Fruit fly (Drosophila melanogaster) whole organism, embryonic: ENCODE measurements around the gene Cp18.

ENCODE experiments used
- Atf3 ChIP-seq: fragments of 200-800 bp; sonication (Bioruptor generic); optimal IDR thresholded peaks from 3 replicates; lab custom pipeline; 2016; ENCODE audit warnings: missing biosample characterization, missing genetic modification characterization
- CG10147 ChIP-seq: fragments of 200-800 bp; sonication (Bioruptor generic); optimal IDR thresholded peaks from 2 replicates; lab custom pipeline; 2019; ENCODE audit warnings: missing biosample characterization, mild to moderate bottlenecking, missing genetic modification characterization, moderate library complexity
- CG10543 ChIP-seq: fragments of 200-800 bp; sonication (Bioruptor generic); optimal IDR thresholded peaks from 3 replicates; lab custom pipeline; 2017; ENCODE audit warnings: missing biosample characterization, mild to moderate bottlenecking, missing genetic modification characterization, moderate library complexity
- CG11398 ChIP-seq: fragments of 200-800 bp; sonication (Bioruptor generic); optimal IDR thresholded peaks from 2 replicates; lab custom pipeline; 2016; ENCODE audit warnings: missing biosample characterization, missing genetic modification characterization
- CG11723 ChIP-seq: fragments of 200-800 bp; sonication (Bioruptor generic); optimal IDR thresholded peaks from 2 replicates; lab custom pipeline; 2017; ENCODE audit warnings: missing biosample characterization, mild to moderate bottlenecking, missing genetic modification characterization
- CG12744 ChIP-seq: fragments of 200-800 bp; sonication (Bioruptor generic); optimal IDR thresholded peaks from 2 replicates; lab custom pipeline; 2016; ENCODE audit warnings: missing biosample characterization, missing genetic modification characterization
- CG13775 ChIP-seq: fragments of 200-800 bp; sonication (Bioruptor generic); optimal IDR thresholded peaks from 3 replicates; lab custom pipeline; 2017; ENCODE audit warnings: missing biosample characterization, mild to moderate bottlenecking, missing genetic modification characterization
- CG16813 ChIP-seq: fragments of 200-800 bp; sonication (Bioruptor generic); IDR thresholded peaks from 3 replicates; pipeline ENCODE4 v1.3.6; 2022; ENCODE audit warnings: missing biosample characterization, missing genetic modification characterization; ENCODE audit not compliant: partially characterized antibody
- CG3838 ChIP-seq: fragments of 200-800 bp; sonication (Bioruptor generic); optimal IDR thresholded peaks from 3 replicates; lab custom pipeline; 2016; ENCODE audit warnings: missing biosample characterization, missing genetic modification characterization
- CG3995 ChIP-seq: fragments of 200-800 bp; sonication (Bioruptor generic); optimal IDR thresholded peaks from 3 replicates; lab custom pipeline; 2016; ENCODE audit warnings: missing biosample characterization, missing genetic modification characterization
- CG43689 ChIP-seq: fragments of 200-800 bp; sonication (Bioruptor generic); IDR thresholded peaks from 2 replicates; pipeline ENCODE4 v1.3.6; 2022; ENCODE audit warnings: missing biosample characterization, missing genetic modification characterization
- CG6654 ChIP-seq: fragments of 200-800 bp; sonication (Bioruptor generic); optimal IDR thresholded peaks from 2 replicates; lab custom pipeline; 2017; ENCODE audit warnings: missing biosample characterization, mild to moderate bottlenecking, missing genetic modification characterization
- CG6683 ChIP-seq: fragments of 200-800 bp; sonication (Bioruptor generic); optimal IDR thresholded peaks from 2 replicates; lab custom pipeline; 2017; ENCODE audit warnings: missing biosample characterization, mild to moderate bottlenecking, missing genetic modification characterization, missing genetic modification reagents
- CG6689 ChIP-seq: fragments of 200-800 bp; sonication (Bioruptor generic); IDR thresholded peaks from 2 replicates; pipeline ENCODE4 v1.3.6; 2022; ENCODE audit warnings: missing biosample characterization, missing genetic modification characterization
- CG8359 ChIP-seq: fragments of 200-800 bp; sonication (Bioruptor generic); optimal IDR thresholded peaks from 2 replicates; lab custom pipeline; 2017; ENCODE audit warnings: missing biosample characterization, mild to moderate bottlenecking, missing genetic modification characterization, borderline replicate concordance
- CTCF ChIP-seq: fragments of 200-800 bp; sonication (Bioruptor generic); optimal IDR thresholded peaks from 2 replicates; lab custom pipeline; 2017; ENCODE audit warnings: missing biosample characterization, mild to moderate bottlenecking, missing genetic modification characterization, moderate library complexity
- CkIIα-i1 ChIP-seq: fragments of 200-800 bp; sonication (Bioruptor generic); IDR thresholded peaks from 2 replicates; pipeline ENCODE4 v1.3.6; 2022; ENCODE audit warnings: missing biosample characterization, missing genetic modification characterization
- Dll ChIP-seq: fragments of 200-800 bp; sonication (Bioruptor generic); IDR thresholded peaks from 4 replicates; pipeline ENCODE4 v1.3.6; 2022; ENCODE audit warnings: missing biosample characterization, missing genetic modification characterization; ENCODE audit not compliant: partially characterized antibody
- Fer2 ChIP-seq: fragments of 200-800 bp; sonication (Bioruptor generic); optimal IDR thresholded peaks from 2 replicates; lab custom pipeline; 2018; ENCODE audit warnings: missing biosample characterization, mild to moderate bottlenecking, missing genetic modification characterization, moderate library complexity
- Fer3 ChIP-seq: fragments of 200-800 bp; sonication (Bioruptor generic); optimal IDR thresholded peaks from 2 replicates; lab custom pipeline; 2018; ENCODE audit warnings: missing biosample characterization, mild to moderate bottlenecking, missing genetic modification characterization, moderate library complexity
- HHEX ChIP-seq: fragments of 200-800 bp; sonication (Bioruptor generic); optimal IDR thresholded peaks from 3 replicates; lab custom pipeline; 2017; ENCODE audit warnings: missing biosample characterization, mild to moderate bottlenecking, missing genetic modification characterization, missing genetic modification reagents
- Hmx ChIP-seq: fragments of 200-800 bp; sonication (Bioruptor generic); optimal IDR thresholded peaks from 2 replicates; lab custom pipeline; 2016; ENCODE audit warnings: missing biosample characterization, missing genetic modification characterization
- Meics ChIP-seq: fragments of 200-800 bp; sonication (Bioruptor generic); optimal IDR thresholded peaks from 2 replicates; lab custom pipeline; 2017; ENCODE audit warnings: missing biosample characterization, mild to moderate bottlenecking, missing genetic modification characterization
- NC2α ChIP-seq: fragments of 200-800 bp; sonication (Bioruptor generic); optimal IDR thresholded peaks from 2 replicates; lab custom pipeline; 2016; ENCODE audit warnings: missing biosample characterization, missing genetic modification characterization
- Nf-YC ChIP-seq: fragments of 200-800 bp; optimal IDR thresholded peaks from 3 replicates; lab custom pipeline; 2019; ENCODE audit warnings: missing biosample characterization, mild to moderate bottlenecking, missing genetic modification characterization, moderate library complexity
- Vsx1 ChIP-seq: fragments of 200-800 bp; sonication (Bioruptor generic); optimal IDR thresholded peaks from 2 replicates; lab custom pipeline; 2017; ENCODE audit warnings: missing biosample characterization, mild to moderate bottlenecking, missing genetic modification characterization, missing genetic modification reagents
- YL-1 ChIP-seq: fragments of 200-800 bp; sonication (Bioruptor generic); optimal IDR thresholded peaks from 3 replicates; lab custom pipeline; 2017; ENCODE audit warnings: missing biosample characterization, mild to moderate bottlenecking, missing genetic modification characterization
- cato ChIP-seq: fragments of 200-800 bp; sonication (Bioruptor generic); optimal IDR thresholded peaks from 2 replicates; lab custom pipeline; 2016; ENCODE audit warnings: missing biosample characterization, missing genetic modification characterization, borderline replicate concordance
- dmrt11E ChIP-seq: fragments of 200-800 bp; sonication (Bioruptor generic); optimal IDR thresholded peaks from 3 replicates; lab custom pipeline; 2018; ENCODE audit warnings: missing biosample characterization, mild to moderate bottlenecking, missing genetic modification characterization, moderate library complexity
- emc ChIP-seq: fragments of 200-800 bp; sonication (Bioruptor generic); optimal IDR thresholded peaks from 2 replicates; lab custom pipeline; 2016; ENCODE audit warnings: missing biosample characterization, missing genetic modification characterization
- fu2 ChIP-seq: fragments of 200-800 bp; sonication (Bioruptor generic); optimal IDR thresholded peaks from 2 replicates; lab custom pipeline; 2016; ENCODE audit warnings: missing biosample characterization, missing genetic modification characterization
- ham ChIP-seq: fragments of 200-800 bp; sonication (Bioruptor generic); IDR thresholded peaks from 2 replicates; pipeline ENCODE4 v1.3.6; 2022; ENCODE audit warnings: missing biosample characterization, missing genetic modification characterization
- hbn ChIP-seq: fragments of 200-800 bp; sonication (Bioruptor generic); IDR thresholded peaks from 2 replicates; pipeline ENCODE4 v1.3.6; 2022; ENCODE audit warnings: missing biosample characterization, missing genetic modification characterization; ENCODE audit not compliant: partially characterized antibody
- ind ChIP-seq: fragments of 200-800 bp; sonication (Bioruptor generic); optimal IDR thresholded peaks from 3 replicates; lab custom pipeline; 2016; ENCODE audit warnings: missing biosample characterization, missing genetic modification characterization
- klu ChIP-seq: fragments of 200-800 bp; sonication (Bioruptor generic); IDR thresholded peaks from 2 replicates; pipeline ENCODE4 v1.3.6; 2022; ENCODE audit warnings: missing biosample characterization, missing genetic modification characterization
- lov ChIP-seq, 2 experiments: fragments of 200-800 bp in 1 of 2; fragments of >200 bp in 1 of 2; sonication (Bioruptor generic) in 1 of 2; IDR thresholded peaks in 1 of 2; optimal IDR thresholded peaks in 1 of 2; 2 replicates in 1 of 2; 3 replicates in 1 of 2; pipeline versions ENCODE4 v1.3.6 to Lab custom; 2017 to 2022; ENCODE audit warnings: missing biosample characterization in 1 of 2, missing genetic modification characterization in 1 of 2
- oc ChIP-seq: fragments of 200-800 bp; sonication (Bioruptor generic); optimal IDR thresholded peaks from 2 replicates; lab custom pipeline; 2018; ENCODE audit warnings: missing biosample characterization, mild to moderate bottlenecking, missing genetic modification characterization, moderate library complexity
- peb ChIP-seq: fragments of 200-800 bp; sonication (Bioruptor generic); IDR thresholded peaks from 2 replicates; pipeline ENCODE4 v1.3.6; 2022; ENCODE audit warnings: missing biosample characterization, missing genetic modification characterization
- pros ChIP-seq: fragments of 200-800 bp; sonication (Bioruptor generic); optimal IDR thresholded peaks from 3 replicates; lab custom pipeline; 2019; ENCODE audit warnings: missing biosample characterization, mild to moderate bottlenecking, missing genetic modification characterization, moderate library complexity
- sisA ChIP-seq: fragments of 200-800 bp; sonication (Bioruptor generic); IDR thresholded peaks from 2 replicates; pipeline ENCODE4 v1.3.6; 2022; ENCODE audit warnings: missing biosample characterization, missing genetic modification characterization
- so ChIP-seq: fragments of 200-800 bp; sonication (Bioruptor generic); IDR thresholded peaks from 3 replicates; pipeline ENCODE4 v1.3.6; 2022; ENCODE audit warnings: missing biosample characterization, missing genetic modification characterization
- sqz ChIP-seq: fragments of 200-800 bp; sonication (Bioruptor generic); optimal IDR thresholded peaks from 3 replicates; lab custom pipeline; 2018; ENCODE audit warnings: missing biosample characterization, mild to moderate bottlenecking, missing genetic modification characterization
- sr ChIP-seq: fragments of 200-800 bp; sonication (Bioruptor generic); IDR thresholded peaks from 3 replicates; pipeline ENCODE4 v1.3.6; 2022; ENCODE audit warnings: missing biosample characterization, missing genetic modification characterization
- ssp ChIP-seq: fragments of 200-800 bp; sonication (Bioruptor generic); IDR thresholded peaks from 2 replicates; pipeline ENCODE4 v1.3.6; 2022; ENCODE audit warnings: missing biosample characterization, missing genetic modification characterization
- tap ChIP-seq: fragments of 200-800 bp; optimal IDR thresholded peaks from 3 replicates; lab custom pipeline; 2019; ENCODE audit warnings: missing biosample characterization, mild to moderate bottlenecking, missing genetic modification characterization, moderate library complexity
- tin ChIP-seq: fragments of 200-800 bp; sonication (Bioruptor generic); optimal IDR thresholded peaks from 3 replicates; lab custom pipeline; 2016; ENCODE audit warnings: missing biosample characterization, missing genetic modification characterization
- tx ChIP-seq: fragments of 200-800 bp; sonication (Bioruptor generic); optimal IDR thresholded peaks from 2 replicates; lab custom pipeline; 2016; ENCODE audit warnings: missing biosample characterization, missing genetic modification characterization
- unc-4 ChIP-seq: fragments of 200-800 bp; sonication (Bioruptor generic); IDR thresholded peaks from 2 replicates; pipeline ENCODE4 v1.3.6; 2022; ENCODE audit warnings: missing biosample characterization, missing genetic modification characterization; ENCODE audit not compliant: partially characterized antibody
- usp ChIP-seq: fragments of >200 bp; optimal IDR thresholded peaks from 2 replicates; lab custom pipeline; 2017; ENCODE audit warnings: missing biosample characterization, missing genetic modification characterization
- wek ChIP-seq: fragments of 200-800 bp; sonication (Bioruptor generic); optimal IDR thresholded peaks from 3 replicates; lab custom pipeline; 2018; ENCODE audit warnings: missing biosample characterization, mild to moderate bottlenecking, missing genetic modification characterization, moderate library complexity

The Cp18 gene

dm6 chr3L:8696487-8696954 is 30.1 kb upstream of the Cp18 start (continued):
- TF ChIP-seq Meics (GFP tag; lab: Kevin White, UChicago) = peak; percentile 69
- peak; percentile 56 for TF ChIP-seq CG8359 (GFP tag; lab: Kevin White, UChicago)
- TF ChIP-seq sisA (GFP tag; lab: Robert Waterston, UW) = no peak
- peak; percentile 97 for TF ChIP-seq CG10543 (GFP tag; lab: Kevin White, UChicago)
- TF ChIP-seq ssp = peak; percentile 30; the same call in 1 of the 2 replicates
- TF ChIP-seq Vsx1 (GFP tag; lab: Kevin White, UChicago) = peak; percentile 89
- peak; percentile 87 for TF ChIP-seq HHEX (GFP tag; lab: Kevin White, UChicago)
- peak; percentile 48; the same call in 1 of the 3 replicates for TF ChIP-seq sr
- peak; percentile 34 for TF ChIP-seq CG6654
- TF ChIP-seq CG13775 (GFP tag; lab: Kevin White, UChicago) = peak; percentile 33
- no peak for TF ChIP-seq Hmx (GFP tag; lab: Kevin White, UChicago)
- no peak for TF ChIP-seq CkIIα-i1 (GFP tag; lab: Robert Waterston, UW)
- TF ChIP-seq CG11723 (GFP tag; lab: Kevin White, UChicago) = peak; percentile 79
- 0 out of 2 replicates have a peak, but pooled peaks have one; percentile 8 for TF ChIP-seq CG6689 (GFP tag; lab: Robert Waterston, UW)
- peak; percentile 32; the same call in 1 of the 2 replicates for TF ChIP-seq ham (GFP tag; lab: Robert Waterston, UW)
- peak; percentile 22 for TF ChIP-seq CG3995 (GFP tag; lab: Kevin White, UChicago)
- no peak for TF ChIP-seq lov (optimal IDR thresholded peaks at IDR 0.05; lab: Kevin White, UChicago)
- TF ChIP-seq lov (GFP tag; IDR thresholded peaks at IDR 0.05; lab: Robert Waterston, UW) = 0 out of 3 replicates have a peak, but pooled peaks have one; percentile 25
- TF ChIP-seq dmrt11E (tag; lab: Kevin White, UChicago) = peak; percentile 40
- TF ChIP-seq Atf3 = peak; percentile 38
- peak; percentile 45 for TF ChIP-seq Fer2 (tag; lab: Kevin White, UChicago)
- peak; percentile 8 for TF ChIP-seq pros (GFP tag; lab: Kevin White, UChicago)
- TF ChIP-seq CG11398 (GFP tag; lab: Kevin White, UChicago) = no peak
- TF ChIP-seq CG6683 (GFP tag; lab: Kevin White, UChicago) = peak; percentile 77
- peak; percentile 35 for TF ChIP-seq tin (GFP tag; lab: Kevin White, UChicago)
- TF ChIP-seq tx (GFP tag; lab: Kevin White, UChicago) = no peak
- TF ChIP-seq fu2 = no peak
- TF ChIP-seq oc (tag; lab: Kevin White, UChicago) = peak; percentile 80
- TF ChIP-seq wek (GFP tag; lab: Kevin White, UChicago) = peak; percentile 61
- no peak for TF ChIP-seq unc-4
- peak; percentile 23; the same call in 1 of the 2 replicates for TF ChIP-seq peb (GFP tag; lab: Robert Waterston, UW)
- TF ChIP-seq sqz = peak; percentile 48
- TF ChIP-seq hbn (GFP tag; lab: Robert Waterston, UW) = no peak
- TF ChIP-seq usp (GFP tag; lab: Kevin White, UChicago) = no peak
- peak; percentile 74; the same call in 2 of the 3 replicates for TF ChIP-seq so (GFP tag; lab: Robert Waterston, UW)
- TF ChIP-seq cato = peak; percentile 37
- TF ChIP-seq Fer3 (tag; lab: Kevin White, UChicago) = peak; percentile 63
- TF ChIP-seq klu = no peak
- peak; percentile 16 for TF ChIP-seq CG3838 (GFP tag; lab: Kevin White, UChicago)
- TF ChIP-seq CTCF (GFP tag; lab: Kevin White, UChicago) = peak; percentile 12
- no peak for TF ChIP-seq CG16813 (GFP tag; lab: Robert Waterston, UW)
- 0 out of 4 replicates have a peak, but pooled peaks have one; percentile 13 for TF ChIP-seq Dll (GFP tag; lab: Robert Waterston, UW)
- TF ChIP-seq Nf-YC (tag; lab: Kevin White, UChicago) = peak; percentile 59
- peak; percentile 48 for TF ChIP-seq YL-1
- TF ChIP-seq emc = no peak
- no peak for TF ChIP-seq ind (GFP tag; lab: Kevin White, UChicago)
- no peak for TF ChIP-seq CG12744
- TF ChIP-seq tap (tag; lab: Kevin White, UChicago) = peak; percentile 28
- TF ChIP-seq CG10147 (GFP tag; lab: Kevin White, UChicago) = peak; percentile 53
- peak; percentile 15 for TF ChIP-seq NC2α (GFP tag; lab: Kevin White, UChicago)
- TF ChIP-seq CG43689 (GFP tag; lab: Robert Waterston, UW) = no peak
